Worm (Caenorhabditis elegans): ENCODE data around the gene tbx-33.

The tbx-33 gene

DNA sequence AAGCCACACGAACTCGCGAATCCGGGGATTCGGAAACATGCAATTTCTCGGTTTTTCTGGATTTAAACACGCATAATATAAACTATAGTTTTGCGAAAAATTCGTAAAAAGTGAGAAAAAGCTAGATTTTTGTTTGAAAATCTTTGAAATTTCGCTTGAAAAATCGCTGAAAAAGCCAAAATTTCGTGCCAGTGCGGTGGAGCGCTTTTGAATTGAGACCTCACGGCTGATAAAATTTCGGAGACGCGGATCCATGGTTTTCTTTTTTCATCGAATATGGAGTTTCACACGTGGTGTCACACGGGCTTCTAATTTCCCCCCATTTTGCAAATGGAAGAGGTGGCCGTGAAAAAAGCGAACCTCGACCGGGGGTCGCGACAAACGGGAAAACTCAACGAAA is 46.4 kb downstream of the tbx-33 start:
- TF ChIP-seq mcd-1 (GFP tag; IDR thresholded peaks at IDR 0.05) (peak; percentile 72), ceh-100 (GFP tag; IDR thresholded peaks at IDR 0.05) (peak; percentile 85), dpff-1 (tag; optimal IDR thresholded peaks at IDR 0.05) (no peak), K11D2.4 (GFP tag; IDR thresholded peaks at IDR 0.05) (no peak), D2030.7 (GFP tag; IDR thresholded peaks at IDR 0.05) (no peak)

DNA sequence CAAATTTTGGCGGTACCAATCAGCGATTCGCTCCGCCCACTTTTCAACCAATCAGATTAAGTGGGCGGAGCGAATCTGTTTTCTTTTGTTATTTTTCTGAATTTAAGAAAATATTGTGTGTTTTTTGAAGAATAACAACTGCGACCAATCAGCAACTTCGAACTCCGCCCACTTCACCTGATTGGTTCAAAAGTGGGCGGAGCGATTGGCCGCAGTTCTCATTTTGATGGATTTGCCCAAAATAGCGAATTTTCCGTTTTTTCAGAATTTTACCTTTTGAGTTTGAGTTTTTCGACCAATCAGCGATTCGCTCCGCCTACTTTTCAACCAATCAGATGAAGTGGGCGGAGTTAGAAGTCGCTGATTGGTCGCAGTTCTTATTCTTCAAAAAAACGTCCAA is 47.3 kb downstream of the tbx-33 start:
- TF ChIP-seq ekl-4 (GFP tag; IDR thresholded peaks at IDR 0.05) (no peak), tbp1 (GFP tag; optimal IDR thresholded peaks at IDR 0.05) (no peak), let-526 (GFP tag; IDR thresholded peaks at IDR 0.05) (no peak), bed-1 (GFP tag; IDR thresholded peaks at IDR 0.05) (no peak), nfyb-1 (GFP tag; IDR thresholded peaks at IDR 0.05) (no peak), F57A8.1 (GFP tag; optimal IDR thresholded peaks at IDR 0.05) (no peak), madf-8 (GFP tag; conservative IDR thresholded peaks at IDR 0.05) (no peak), attf-6 (GFP tag; IDR thresholded peaks at IDR 0.05) (no peak), F23B12.7 (tag; optimal IDR thresholded peaks at IDR 0.05; ENCODE audit: insufficient read depth) (no peak), lin-35 (GFP tag; optimal IDR thresholded peaks at IDR 0.05) (no peak), pbrm-1 (GFP tag; IDR thresholded peaks at IDR 0.05) (no peak)

DNA sequence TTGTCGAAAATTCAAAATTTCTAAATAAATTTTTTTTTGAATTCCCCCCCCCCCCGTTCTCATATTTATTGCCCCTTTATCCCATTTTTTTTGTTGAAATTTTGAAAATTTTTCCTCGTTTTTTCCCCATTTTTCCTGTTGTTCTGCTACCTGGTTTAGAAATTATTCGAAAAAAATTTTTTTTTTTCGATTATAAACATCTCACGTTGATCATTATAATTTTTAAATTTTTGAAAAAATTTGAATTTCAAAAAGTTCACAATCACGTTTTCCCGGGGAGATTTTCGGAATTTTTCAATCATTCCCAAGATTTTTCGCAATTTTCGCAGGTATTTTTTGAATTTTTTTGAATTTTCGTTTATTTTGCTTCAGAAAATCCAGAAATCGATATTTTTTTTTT is 47.7 kb downstream of the tbx-33 start, which contains the start of gene Y66D12A.3:
TSS of gene Y66D12A.3 (plus strand) at position 301 of the 400 bp plus-strand sequence.
- TF ChIP-seq somi-1 (GFP tag; optimal IDR thresholded peaks at IDR 0.05) (no peak), let-526 (GFP tag; IDR thresholded peaks at IDR 0.05) (no peak), ztf-18 (tag; optimal IDR thresholded peaks at IDR 0.05) (no peak), ZK185.1 (tag; optimal IDR thresholded peaks at IDR 0.05; ENCODE audit: poor library complexity, severe bottlenecking) (no peak), nhr-27 (tag; optimal IDR thresholded peaks at IDR 0.05) (no peak), aptf-2 (GFP tag; conservative IDR thresholded peaks at IDR 0.05) (no peak), attf-5 (GFP tag; optimal IDR thresholded peaks at IDR 0.05) (no peak), dpff-1 (tag; optimal IDR thresholded peaks at IDR 0.05) (no peak), lin-54 (GFP tag; optimal IDR thresholded peaks at IDR 0.05) (no peak), rpc-1 (optimal IDR thresholded peaks at IDR 0.05) (no peak), rpc-1 (tag; optimal IDR thresholded peaks at IDR 0.05) (no peak), C06A6.2 (GFP tag; conservative IDR thresholded peaks at IDR 0.05) (no peak), lsy-27 (tag; optimal IDR thresholded peaks at IDR 0.05; ENCODE audit: borderline replicate concordance, insufficient read depth) (no peak), ets-4 (GFP tag; optimal IDR thresholded peaks at IDR 0.05) (no peak), F57C9.4 (tag; optimal IDR thresholded peaks at IDR 0.05) (no peak), ceh-79 (tag; optimal IDR thresholded peaks at IDR 0.05) (no peak), snpc-1.3 (tag; optimal IDR thresholded peaks at IDR 0.05; ENCODE audit: insufficient read depth) (no peak), Y53F4B.3 (GFP tag; IDR thresholded peaks at IDR 0.05) (no peak), F10E7.11 (tag; optimal IDR thresholded peaks at IDR 0.05) (no peak), K11D2.4 (GFP tag; IDR thresholded peaks at IDR 0.05) (no peak)
